Worm (Caenorhabditis elegans) whole organism, L3 larva: Measurements from ENCODE around the gene cdc-48.1.

ENCODE experiments used
- ama-1 ChIP-seq: fragments of 150-350 bp; optimal IDR thresholded peaks from 2 replicates; lab custom pipeline; 2018
- egl-5 ChIP-seq: fragments of 150-350 bp; optimal IDR thresholded peaks from 2 replicates; lab custom pipeline; 2017; ENCODE audit warnings: missing biosample characterization, missing genetic modification reagents, missing genetic modification characterization, inconsistent platforms
- lin-39 ChIP-seq: fragments of 150-350 bp; optimal IDR thresholded peaks from 2 replicates; lab custom pipeline; 2018; ENCODE audit warnings: missing biosample characterization, missing genetic modification reagents, missing genetic modification characterization
- mml-1 ChIP-seq: fragments of 150-350 bp; sonication (generic microtip); optimal IDR thresholded peaks from 3 replicates; lab custom pipeline; 2014; ENCODE audit warnings: missing biosample characterization, missing genetic modification characterization
- nhr-11 ChIP-seq: fragments of 150-350 bp; optimal IDR thresholded peaks from 2 replicates; lab custom pipeline; 2014; ENCODE audit warnings: missing biosample characterization, missing genetic modification characterization
- nhr-76 ChIP-seq: fragments of 150-350 bp; sonication (generic microtip); optimal IDR thresholded peaks from 5 replicates; lab custom pipeline; 2014; ENCODE audit warnings: missing biosample characterization, missing genetic modification characterization

ce11 chrII:10607238-10607961 lies 44.2 kb upstream of the cdc-48.1 start, which contains the start of gene ccm-3:
- no peak for TF ChIP-seq lin-39 (tag; lab: Kevin White, UChicago)
- TF ChIP-seq egl-5 (tag; lab: Kevin White, UChicago): no peak
- no peak for TF ChIP-seq nhr-11 (tag; lab: Kevin White, UChicago)
- TF ChIP-seq mml-1: no peak
- TF ChIP-seq ama-1 (lab: Kevin White, UChicago): no peak
- TF ChIP-seq nhr-76: no peak
